Fruit fly (Drosophila melanogaster) whole organism, adult: ENCODE results near the gene Sur.

Source experiments
- CG12768 ChIP-seq: fragments of 200-800 bp; sonication (Bioruptor generic); optimal IDR thresholded peaks from 2 replicates; lab custom pipeline; 2017; ENCODE audit warnings: missing biosample characterization, missing genetic modification characterization, mild to moderate bottlenecking, moderate library complexity, missing genetic modification reagents
- CG14711 ChIP-seq: fragments of 200-800 bp; sonication (Bioruptor generic); optimal IDR thresholded peaks from 2 replicates; lab custom pipeline; 2018; ENCODE audit warnings: missing biosample characterization, mild to moderate bottlenecking, missing genetic modification characterization, moderate library complexity
- CG5204 ChIP-seq: fragments of 200-800 bp; sonication (Bioruptor generic); optimal IDR thresholded peaks from 2 replicates; lab custom pipeline; 2016; ENCODE audit warnings: missing biosample characterization, missing genetic modification characterization
- CG7101 ChIP-seq: fragments of 200-800 bp; sonication (Bioruptor generic); optimal IDR thresholded peaks from 2 replicates; lab custom pipeline; 2018; ENCODE audit warnings: missing biosample characterization, mild to moderate bottlenecking, missing genetic modification characterization, moderate library complexity
- Crg-1 ChIP-seq: fragments of 200-800 bp; sonication (Bioruptor generic); optimal IDR thresholded peaks from 2 replicates; lab custom pipeline; 2016; ENCODE audit warnings: missing biosample characterization, missing genetic modification characterization
- Mnt ChIP-seq: fragments of 200-800 bp; sonication (Bioruptor generic); optimal IDR thresholded peaks from 2 replicates; lab custom pipeline; 2016; ENCODE audit warnings: missing biosample characterization, mild to moderate bottlenecking, missing genetic modification characterization
- cnc ChIP-seq, 2 experiments: fragments of >200 bp; optimal IDR thresholded peaks; 2 replicates each; lab custom pipeline; 2017
- kay ChIP-seq: fragments of 200-800 bp; sonication (Bioruptor generic); peaks from one replicate; lab custom pipeline; 2016; ENCODE audit warnings: missing biosample characterization, missing genetic modification characterization, borderline replicate concordance
- tj ChIP-seq: fragments of 200-800 bp; sonication (Bioruptor generic); optimal IDR thresholded peaks from 3 replicates; lab custom pipeline; 2017; ENCODE audit warnings: missing biosample characterization, mild to moderate bottlenecking, missing genetic modification characterization, moderate library complexity

DNA sequence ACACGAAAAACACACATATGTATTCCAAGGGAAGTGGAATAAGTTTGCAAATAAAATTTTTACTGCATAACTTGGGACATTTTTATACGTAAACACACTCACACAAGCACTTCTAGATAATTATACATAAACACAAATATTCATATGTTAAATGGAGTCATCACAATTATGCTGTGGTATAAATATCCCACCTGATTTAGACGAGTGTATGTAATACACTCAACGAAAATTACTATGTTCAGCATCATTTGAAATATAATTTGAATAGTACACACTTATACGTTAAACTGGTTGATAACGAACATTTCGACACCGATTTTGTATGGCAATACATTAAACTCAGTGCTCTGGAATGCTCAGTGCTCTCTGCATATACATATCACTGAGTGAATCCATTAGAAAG, 32.2 kb upstream of the Sur start:
- TF ChIP-seq Crg-1 (no peak), CG12768 (no peak), CG14711 (tag; lab: Kevin White, UChicago) (no peak), tj (GFP tag; lab: Kevin White, UChicago) (no peak), CG7101 (tag; lab: Kevin White, UChicago) (no peak), cnc (optimal IDR thresholded peaks at IDR 0.05; lab: Kevin White, UChicago) (no peak), CG5204 (GFP tag; lab: Kevin White, UChicago) (no peak), Mnt (GFP tag; lab: Kevin White, UChicago) (no peak), kay (GFP tag; lab: Kevin White, UChicago) (no peak)
